Worm (Caenorhabditis elegans) whole organism, young adult: ENCODE data around the gene idpp-15.

Source experiments
- B0019.2 ChIP-seq: fragments of 200-800 bp; sonication (Bioruptor generic); conservative IDR thresholded peaks from 2 replicates; pipeline ENCODE4 v1.3.6; 2022; ENCODE audit warnings: missing genetic modification reagents, missing genetic modification characterization, missing compliant biosample characterization
- B0035.1 ChIP-seq: sonication (generic microtip); optimal IDR thresholded peaks from 2 replicates; lab custom pipeline; 2016; ENCODE audit warnings: missing genetic modification characterization, mild to moderate bottlenecking, missing compliant biosample characterization, missing genotype, missing genetic modification reagents
- F22D6.2 ChIP-seq: sonication (generic microtip); optimal IDR thresholded peaks from 2 replicates; lab custom pipeline; 2016; ENCODE audit warnings: mild to moderate bottlenecking, missing genetic modification characterization, missing compliant biosample characterization
- F33H1.4 ChIP-seq: fragments of 200-800 bp; sonication (Bioruptor generic); IDR thresholded peaks from 2 replicates; pipeline ENCODE4 v1.3.6; 2022; ENCODE audit warnings: missing genetic modification reagents, missing genetic modification characterization, missing compliant biosample characterization
- F49E8.2 ChIP-seq: sonication (generic microtip); optimal IDR thresholded peaks from 3 replicates; lab custom pipeline; 2017; ENCODE audit warnings: missing genetic modification characterization, mild to moderate bottlenecking, missing compliant biosample characterization, antibody characterized with exemption, moderate library complexity; ENCODE audit not compliant: insufficient read depth
- F57C9.4 ChIP-seq: sonication (generic microtip); optimal IDR thresholded peaks from 2 replicates; lab custom pipeline; 2017; ENCODE audit warnings: mild to moderate bottlenecking, missing genetic modification characterization, missing compliant biosample characterization
- K11D2.4 ChIP-seq: fragments of 200-800 bp; sonication (Bioruptor generic); IDR thresholded peaks from 2 replicates; pipeline ENCODE4 v1.3.6; 2022; ENCODE audit warnings: missing genetic modification reagents, missing genetic modification characterization, missing compliant biosample characterization
- T26A5.8 ChIP-seq: sonication (generic microtip); optimal IDR thresholded peaks from 2 replicates; lab custom pipeline; 2016; ENCODE audit warnings: missing genetic modification characterization, missing compliant biosample characterization
- Y95B8A.8 ChIP-seq: fragments of 200-800 bp; sonication (Bioruptor generic); IDR thresholded peaks from 2 replicates; pipeline ENCODE4 v1.3.6; 2022; ENCODE audit warnings: missing genetic modification reagents, missing genetic modification characterization, missing compliant biosample characterization
- aptf-2 ChIP-seq: fragments of 200-800 bp; sonication (Bioruptor generic); conservative IDR thresholded peaks from 2 replicates; pipeline ENCODE4 v1.3.6; 2022; ENCODE audit warnings: missing genetic modification reagents, missing genetic modification characterization, missing compliant biosample characterization
- athp-1 ChIP-seq: sonication (generic microtip); optimal IDR thresholded peaks from 2 replicates; lab custom pipeline; 2017; ENCODE audit warnings: mild to moderate bottlenecking, missing genetic modification characterization, missing compliant biosample characterization
- ccch-3 ChIP-seq: fragments of 200-800 bp; sonication (Bioruptor generic); optimal IDR thresholded peaks from 2 replicates; lab custom pipeline; 2018; ENCODE audit warnings: mild to moderate bottlenecking, missing genetic modification characterization, missing compliant biosample characterization
- chd-7 ChIP-seq: sonication (generic microtip); optimal IDR thresholded peaks from 2 replicates; lab custom pipeline; 2016; ENCODE audit warnings: mild to moderate bottlenecking, missing genetic modification characterization, moderate library complexity, missing compliant biosample characterization
- egrh-3 ChIP-seq: fragments of 200-800 bp; sonication (Bioruptor generic); IDR thresholded peaks from 2 replicates; pipeline ENCODE4 v1.3.6; 2022; ENCODE audit warnings: missing genetic modification reagents, missing genetic modification characterization, missing compliant biosample characterization
- ets-4 ChIP-seq: fragments of 200-800 bp; sonication (Bioruptor generic); optimal IDR thresholded peaks from 2 replicates; lab custom pipeline; 2018; ENCODE audit warnings: mild to moderate bottlenecking, missing genetic modification characterization, missing compliant biosample characterization
- fkh-3 ChIP-seq: sonication (generic microtip); optimal IDR thresholded peaks from 2 replicates; lab custom pipeline; 2016; ENCODE audit warnings: mild to moderate bottlenecking, missing genetic modification characterization, missing compliant biosample characterization
- him-1 ChIP-seq: sonication (generic microtip); optimal IDR thresholded peaks from 2 replicates; lab custom pipeline; 2016; ENCODE audit warnings: missing genotype, missing genetic modification reagents, missing genetic modification characterization, missing compliant biosample characterization
- hmg-1.2 ChIP-seq: fragments of 200-800 bp; sonication (Bioruptor generic); IDR thresholded peaks from 2 replicates; pipeline ENCODE4 v1.3.6; 2022; ENCODE audit warnings: missing genetic modification reagents, missing genetic modification characterization, missing compliant biosample characterization
- hrde-1 ChIP-seq: sonication (generic microtip); optimal IDR thresholded peaks from 2 replicates; lab custom pipeline; 2016; ENCODE audit warnings: missing genetic modification characterization, mild to moderate bottlenecking, missing compliant biosample characterization, moderate library complexity, missing genotype, missing genetic modification reagents, borderline replicate concordance
- lin-40 ChIP-seq: sonication (generic microtip); optimal IDR thresholded peaks from 2 replicates; lab custom pipeline; 2016; ENCODE audit warnings: missing genetic modification characterization, mild to moderate bottlenecking, missing compliant biosample characterization, missing genotype, missing genetic modification reagents
- lir-1 ChIP-seq: fragments of 200-800 bp; sonication (Bioruptor generic); conservative IDR thresholded peaks from 2 replicates; pipeline ENCODE4 v1.3.6; 2022; ENCODE audit warnings: missing genetic modification reagents, missing genetic modification characterization, missing compliant biosample characterization
- madf-3 ChIP-seq: fragments of 200-800 bp; sonication (Bioruptor generic); IDR thresholded peaks from 2 replicates; pipeline ENCODE4 v1.3.6; 2022; ENCODE audit warnings: missing genetic modification reagents, missing genetic modification characterization, missing compliant biosample characterization
- mxl-1 ChIP-seq: sonication (generic microtip); optimal IDR thresholded peaks from 2 replicates; lab custom pipeline; 2016; ENCODE audit warnings: missing genetic modification characterization, missing compliant biosample characterization
- nhr-179 ChIP-seq: sonication (generic microtip); optimal IDR thresholded peaks from 2 replicates; lab custom pipeline; 2016; ENCODE audit warnings: mild to moderate bottlenecking, missing genetic modification characterization, missing compliant biosample characterization
- nhr-80 ChIP-seq: sonication (generic microtip); optimal IDR thresholded peaks from 2 replicates; lab custom pipeline; 2016; ENCODE audit warnings: missing genetic modification characterization, missing compliant biosample characterization
- snpc-4 ChIP-seq, 5 experiments: fragments of 150-350 bp in 1 of 5; sonication (generic microtip) in 4 of 5; optimal IDR thresholded peaks; 2 replicates each; lab custom pipeline; 2014 to 2018; ENCODE audit warnings: missing genetic modification characterization in 5 of 5, missing biosample characterization in 3 of 5, antibody characterized with exemption in 2 of 5, mild to moderate bottlenecking in 2 of 5, missing compliant biosample characterization in 2 of 5, missing genotype in 2 of 5, moderate library complexity in 2 of 5, missing genetic modification reagents in 1 of 5
- unc-62 ChIP-seq: fragments of 150-350 bp; optimal IDR thresholded peaks from 2 replicates; lab custom pipeline; 2014; ENCODE audit warnings: missing biosample characterization, missing genetic modification reagents, missing genetic modification characterization
- ztf-3 ChIP-seq: fragments of 200-800 bp; sonication (Bioruptor generic); optimal IDR thresholded peaks from 2 replicates; lab custom pipeline; 2018; ENCODE audit warnings: mild to moderate bottlenecking, missing genetic modification characterization, missing compliant biosample characterization

The idpp-15 gene

ce11 chrIII:8555682-8556081 lies 30.8 kb downstream of the idpp-15 start:
- TF ChIP-seq ets-4 (GFP tag; lab: Kevin White, UChicago): no peak
- TF ChIP-seq nhr-80 (tag; lab: Kevin White, UChicago): no peak
- TF ChIP-seq B0035.1 (tag; lab: Kevin White, UChicago): no peak
- no peak for TF ChIP-seq fkh-3 (tag; lab: Kevin White, UChicago)
- no peak for TF ChIP-seq lin-40 (tag; lab: Kevin White, UChicago)
- no peak for TF ChIP-seq lir-1 (GFP tag; lab: Robert Waterston, UW)
- no peak for TF ChIP-seq mxl-1 (tag; lab: Kevin White, UChicago)
- TF ChIP-seq chd-7: no peak
- TF ChIP-seq madf-3 (GFP tag; lab: Robert Waterston, UW): no peak
- TF ChIP-seq F33H1.4 (GFP tag; lab: Robert Waterston, UW): no peak
- TF ChIP-seq T26A5.8 (tag; lab: Kevin White, UChicago): no peak
- no peak for TF ChIP-seq ztf-3

- TF ChIP-seq B0019.2 (GFP tag; lab: Robert Waterston, UW) (no peak), hmg-1.2 (GFP tag; lab: Robert Waterston, UW) (peak; percentile 78; the same call in 1 of the 2 replicates), T26A5.8 (tag; lab: Kevin White, UChicago) (no peak), nhr-80 (tag; lab: Kevin White, UChicago) (peak; percentile 1)
Observed at ce11 chrIII:8556836-8557385, 32.0 kb downstream of the idpp-15 start, which contains the start of gene C02D5.2. Gene C02D5.2 (plus strand): TSS chrIII:8557335.

- no peak for TF ChIP-seq snpc-4 (GFP tag; optimal IDR thresholded peaks at IDR 0.05; lab: Kevin White, UChicago)
- no peak for TF ChIP-seq snpc-4 (tag; optimal IDR thresholded peaks at IDR 0.05; lab: Kevin White, UChicago)
- no peak for TF ChIP-seq hrde-1 (tag; lab: Kevin White, UChicago)
Observed at ce11 chrIII:8560398-8560797, 35.5 kb downstream of the idpp-15 start.

DNA sequence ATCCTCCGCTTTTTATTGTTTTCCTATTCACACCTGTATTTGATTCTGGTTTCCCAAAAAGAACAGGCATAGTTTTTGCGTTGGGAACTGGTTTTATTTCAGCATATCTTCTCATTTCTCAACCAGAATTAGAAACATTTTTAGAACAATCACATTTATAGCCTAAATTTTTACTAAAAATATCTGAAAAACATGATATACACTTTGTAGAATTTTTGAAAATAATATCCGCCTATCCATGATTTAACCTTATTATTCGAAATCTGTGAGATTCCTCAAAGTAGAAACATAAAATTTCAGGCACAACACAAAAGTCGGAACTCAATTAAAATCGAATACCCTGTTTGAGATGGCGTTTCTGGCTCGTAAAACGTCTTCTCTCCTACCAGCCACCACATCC lies 36.0 kb downstream of the idpp-15 start, which contains the start of gene acdh-6:
TSS of gene acdh-6 (plus strand) at position 301 of the 400 bp plus-strand sequence.
- no peak for TF ChIP-seq F57C9.4
- no peak for TF ChIP-seq F49E8.2 (tag; lab: Kevin White, UChicago)
- TF ChIP-seq nhr-179 (tag; lab: Kevin White, UChicago): no peak
- no peak for TF ChIP-seq Y95B8A.8 (GFP tag; lab: Robert Waterston, UW)
- TF ChIP-seq unc-62 (GFP tag; lab: Kevin White, UChicago): no peak
- no peak for TF ChIP-seq F22D6.2 (tag; lab: Kevin White, UChicago)

ce11 chrIII:8564372-8564771 lies 39.5 kb downstream of the idpp-15 start:
- TF ChIP-seq K11D2.4 (no peak), athp-1 (tag; lab: Kevin White, UChicago) (no peak), aptf-2 (GFP tag; lab: Robert Waterston, UW) (no peak), him-1 (tag; lab: Kevin White, UChicago) (no peak)
- TF ChIP-seq, all 124 proteins: peak for 0

- TF ChIP-seq ccch-3 (GFP tag; lab: Kevin White, UChicago) (no peak), egrh-3 (GFP tag; lab: Robert Waterston, UW) (peak; percentile 72; the same call in 1 of the 2 replicates)
- TF ChIP-seq, all 124 proteins: peak for 1
Observed at ce11 chrIII:8570289-8570688, 45.4 kb downstream of the idpp-15 start.
